Fruit fly (Drosophila melanogaster): ENCODE results near the gene CG33282.

The CG33282 gene

DNA sequence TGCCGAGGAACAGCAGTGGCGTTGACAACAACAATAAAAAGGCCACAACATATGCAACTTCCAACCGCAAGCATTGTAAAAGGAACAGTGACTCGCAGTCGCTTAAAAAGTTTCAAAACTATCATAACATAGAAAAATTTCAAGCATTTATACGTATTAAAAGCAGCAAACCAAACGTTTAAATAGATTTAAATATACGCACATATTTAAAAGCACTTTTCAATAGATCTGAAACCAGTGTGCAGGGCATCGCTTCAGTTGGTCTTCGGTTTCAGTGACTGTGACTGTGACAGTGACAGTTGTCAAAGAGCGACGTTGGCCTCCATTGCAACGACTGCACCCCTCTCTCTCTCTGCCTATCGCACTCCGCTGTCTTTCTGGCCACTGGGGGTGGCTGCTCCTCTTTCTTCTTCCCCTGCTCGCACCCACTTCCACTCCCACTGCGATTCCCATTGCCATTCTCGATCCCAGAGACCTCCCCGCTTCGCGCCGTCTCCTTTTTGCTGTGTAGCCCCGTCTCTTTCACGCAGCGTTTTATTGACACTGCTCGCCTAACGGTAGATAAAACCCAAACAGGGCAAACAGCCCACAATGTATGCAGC is 20.5 kb downstream of the CG33282 start (continued):
- TF ChIP-seq fd59A (GFP tag; optimal IDR thresholded peaks at IDR 0.05) (peak; percentile 89), Ets21C (GFP tag; optimal IDR thresholded peaks at IDR 0.05) (peak; percentile 92), salr (GFP tag; optimal IDR thresholded peaks at IDR 0.05) (peak; percentile 86 to 91), topi (GFP tag; optimal IDR thresholded peaks at IDR 0.05) (peak; percentile 90), CG31627 (GFP tag; optimal IDR thresholded peaks at IDR 0.05) (peak; percentile 89), lz (GFP tag; optimal IDR thresholded peaks at IDR 0.05) (peak; percentile 91), CG1621 (tag; optimal IDR thresholded peaks at IDR 0.05) (peak; percentile 93), Smox (GFP tag; optimal IDR thresholded peaks at IDR 0.05) (peak; percentile 84), CG16779 (tag; optimal IDR thresholded peaks at IDR 0.05) (peak; percentile 72), Hr39 (GFP tag; optimal IDR thresholded peaks at IDR 0.05) (peak; percentile 91), CG3919 (GFP tag; optimal IDR thresholded peaks at IDR 0.05) (peak; percentile 93), vri (GFP tag; optimal IDR thresholded peaks at IDR 0.05) (peak; percentile 89), ss (GFP tag; optimal IDR thresholded peaks at IDR 0.05) (peak; percentile 83 to 91), acj6 (GFP tag; optimal IDR thresholded peaks at IDR 0.05) (peak; percentile 92), CG15336 (GFP tag; IDR thresholded peaks at IDR 0.05) (peak; percentile 93), Eip93F (GFP tag; optimal IDR thresholded peaks at IDR 0.05) (no peak), fkh (GFP tag; optimal IDR thresholded peaks at IDR 0.05) (peak; percentile 37), CG9139 (GFP tag; optimal IDR thresholded peaks at IDR 0.05) (peak; percentile 86), Lpt (GFP tag; optimal IDR thresholded peaks at IDR 0.05) (peak; percentile 93), CG8119 (GFP tag; IDR thresholded peaks at IDR 0.05) (peak; percentile 96), CG10669 (GFP tag; optimal IDR thresholded peaks at IDR 0.05) (peak; percentile 94), net (GFP tag; optimal IDR thresholded peaks at IDR 0.05) (peak; percentile 92), dac (GFP tag; optimal IDR thresholded peaks at IDR 0.05) (peak; percentile 90), Sox15 (GFP tag; optimal IDR thresholded peaks at IDR 0.05) (peak; percentile 87)

DNA sequence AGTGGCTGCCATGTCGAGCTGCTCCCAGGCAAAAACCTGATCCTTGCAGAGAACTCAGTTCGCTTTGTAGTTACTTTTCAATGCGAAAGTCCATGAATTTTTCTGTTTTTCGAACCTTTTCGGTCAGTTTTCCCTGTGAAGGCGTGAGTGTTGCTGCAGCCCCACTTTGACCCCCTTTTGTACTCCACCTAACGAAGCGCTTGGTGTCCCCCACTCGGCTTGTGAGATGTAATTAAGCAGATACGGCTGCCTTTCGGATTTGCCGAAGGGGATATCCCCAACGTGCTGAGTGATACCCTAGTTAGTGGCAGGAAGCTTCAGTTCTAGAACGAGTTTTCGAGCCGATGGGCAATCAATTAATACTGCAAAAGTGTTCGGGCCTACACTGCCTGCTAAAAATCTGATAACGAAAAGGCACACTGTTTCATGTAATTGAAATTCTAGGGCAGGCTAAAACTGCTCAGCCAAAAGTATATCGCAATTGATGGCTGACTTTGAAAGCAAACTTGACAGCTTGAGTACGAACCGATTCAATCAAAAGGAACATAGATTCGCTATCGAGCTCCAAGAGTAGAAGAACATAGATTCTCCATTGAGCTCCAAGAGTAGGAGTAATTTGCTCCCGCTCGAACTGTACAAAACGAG is 24.0 kb downstream of the CG33282 start:
- TF ChIP-seq CG32006 (GFP tag; optimal IDR thresholded peaks at IDR 0.05) (peak; percentile 20), spab (GFP tag; optimal IDR thresholded peaks at IDR 0.05) (peak; percentile 52), ss (GFP tag; optimal IDR thresholded peaks at IDR 0.05) (peak; percentile 72 to 77), cyc (GFP tag; optimal IDR thresholded peaks at IDR 0.05) (peak; percentile 11), Lpt (GFP tag; optimal IDR thresholded peaks at IDR 0.05) (no peak), acj6 (GFP tag; optimal IDR thresholded peaks at IDR 0.05) (peak; percentile 27), Hr39 (GFP tag; optimal IDR thresholded peaks at IDR 0.05) (peak; percentile 25), CG10631 (GFP tag; optimal IDR thresholded peaks at IDR 0.05) (peak; percentile 39), lz (GFP tag; optimal IDR thresholded peaks at IDR 0.05) (peak; percentile 7), CG34406 (GFP tag; optimal IDR thresholded peaks at IDR 0.05) (peak; percentile 5), Blimp-1 (GFP tag; optimal IDR thresholded peaks at IDR 0.05) (no peak), CG8119 (GFP tag; IDR thresholded peaks at IDR 0.05) (0 out of 3 replicates have a peak, but pooled peaks have one; percentile 33), svp (GFP tag) (peak; percentile 66), CG7368 (GFP tag; optimal IDR thresholded peaks at IDR 0.05) (no peak), Ets21C (GFP tag; optimal IDR thresholded peaks at IDR 0.05) (no peak), Eip78C (GFP tag) (peak; percentile 91), CG8319 (GFP tag; optimal IDR thresholded peaks at IDR 0.05) (no peak), eg (GFP tag; IDR thresholded peaks at IDR 0.05) (no peak), fkh (GFP tag; optimal IDR thresholded peaks at IDR 0.05) (no peak), CG10669 (GFP tag; optimal IDR thresholded peaks at IDR 0.05) (peak; percentile 62), dsx (GFP tag; optimal IDR thresholded peaks at IDR 0.05; ENCODE audit: poor library complexity, severe bottlenecking) (peak; percentile 80), CG11902 (GFP tag; optimal IDR thresholded peaks at IDR 0.05) (no peak), Smox (GFP tag; optimal IDR thresholded peaks at IDR 0.05) (no peak), CG3919 (GFP tag; optimal IDR thresholded peaks at IDR 0.05) (peak; percentile 52), achi (GFP tag; optimal IDR thresholded peaks at IDR 0.05) (peak; percentile 30), CG16779 (tag; optimal IDR thresholded peaks at IDR 0.05) (no peak), CG11294 (GFP tag; IDR thresholded peaks at IDR 0.05) (no peak), CG6276 (GFP tag; optimal IDR thresholded peaks at IDR 0.05) (no peak), OdsH (GFP tag; optimal IDR thresholded peaks at IDR 0.05) (peak; percentile 32), CG3032 (tag; optimal IDR thresholded peaks at IDR 0.05) (peak; percentile 72), CG8632 (GFP tag; optimal IDR thresholded peaks at IDR 0.05) (no peak), salr (GFP tag; optimal IDR thresholded peaks at IDR 0.05) (no peak), CG9139 (GFP tag; optimal IDR thresholded peaks at IDR 0.05) (peak; percentile 4), Eip75B (GFP tag; optimal IDR thresholded peaks at IDR 0.05) (peak; percentile 25), esn (GFP tag; optimal IDR thresholded peaks at IDR 0.05) (peak; percentile 19), CG1621 (tag; optimal IDR thresholded peaks at IDR 0.05) (peak; percentile 41), fd59A (GFP tag; optimal IDR thresholded peaks at IDR 0.05) (peak; percentile 63), topi (GFP tag; optimal IDR thresholded peaks at IDR 0.05) (peak; percentile 36)
